Fruit fly (Drosophila melanogaster): ENCODE data around the gene CG4592.
A peak's percentile ranks its signal among the peaks of the same experiment; 100 is the strongest.

The CG4592 gene

dm6 chr2L:9921401-9921800 lies at the start of gene CG4592 (continued):
- no peak for TF ChIP-seq inv (GFP tag; IDR thresholded peaks at IDR 0.05; ENCODE audit: partially characterized antibody)
- no peak for TF ChIP-seq kni (GFP tag; optimal IDR thresholded peaks at IDR 0.05)
- TF ChIP-seq CG8388 (GFP tag; optimal IDR thresholded peaks at IDR 0.05): no peak
- no peak for TF ChIP-seq slp2 (GFP tag; optimal IDR thresholded peaks at IDR 0.05)
- TF ChIP-seq schlank (tag; optimal IDR thresholded peaks at IDR 0.05): peak; percentile 39
- peak; percentile 77 for TF ChIP-seq lbe (GFP tag; optimal IDR thresholded peaks at IDR 0.05)
- TF ChIP-seq Sox102F (GFP tag; optimal IDR thresholded peaks at IDR 0.05): peak; percentile 61
- no peak for TF ChIP-seq CG8290 (GFP tag; optimal IDR thresholded peaks at IDR 0.05)
- no peak for TF ChIP-seq CG8290 (tag; optimal IDR thresholded peaks at IDR 0.05)
- no peak for TF ChIP-seq gsb (GFP tag; IDR thresholded peaks at IDR 0.05)
- TF ChIP-seq br (optimal IDR thresholded peaks at IDR 0.05): no peak
- TF ChIP-seq pita (GFP tag; optimal IDR thresholded peaks at IDR 0.05): peak; percentile 14
- TF ChIP-seq CG14965 (GFP tag; optimal IDR thresholded peaks at IDR 0.05; ENCODE audit: borderline replicate concordance): no peak
- peak; percentile 57 for TF ChIP-seq CG9932 (GFP tag; IDR thresholded peaks at IDR 0.05)
- no peak for TF ChIP-seq al (GFP tag; IDR thresholded peaks at IDR 0.05)
- peak; percentile 73; the same call in 2 of the 3 replicates for TF ChIP-seq CG11456 (GFP tag; IDR thresholded peaks at IDR 0.05)
- no peak for TF ChIP-seq rib (GFP tag; IDR thresholded peaks at IDR 0.05)
- 0 out of 2 replicates have a peak, but pooled peaks have one; percentile 22 for TF ChIP-seq CG32772 (GFP tag; IDR thresholded peaks at IDR 0.05)
- peak; percentile 47 for TF ChIP-seq CrebB (tag; optimal IDR thresholded peaks at IDR 0.05)
- TF ChIP-seq CG6272 (GFP tag; IDR thresholded peaks at IDR 0.05): no peak
- TF ChIP-seq maf-S (GFP tag; optimal IDR thresholded peaks at IDR 0.05): peak; percentile 44
- peak; percentile 67 for TF ChIP-seq CG1603 (tag; optimal IDR thresholded peaks at IDR 0.05)
- no peak for TF ChIP-seq CG5180 (GFP tag; optimal IDR thresholded peaks at IDR 0.05)
- no peak for TF ChIP-seq CG5953 (GFP tag; IDR thresholded peaks at IDR 0.05)
- peak; percentile 83 for TF ChIP-seq Rfx (GFP tag; IDR thresholded peaks at IDR 0.05)
- TF ChIP-seq CG10543 (GFP tag; optimal IDR thresholded peaks at IDR 0.05): no peak
- TF ChIP-seq ewg (GFP tag; optimal IDR thresholded peaks at IDR 0.05): no peak
- TF ChIP-seq usp (GFP tag; optimal IDR thresholded peaks at IDR 0.05): no peak
- peak; percentile 64 for TF ChIP-seq Xbp1 (GFP tag; optimal IDR thresholded peaks at IDR 0.05)
- peak; percentile 49; the same call in 1 of the 2 replicates for TF ChIP-seq CG11696 (GFP tag; IDR thresholded peaks at IDR 0.05)
- TF ChIP-seq CG4854 (GFP tag; optimal IDR thresholded peaks at IDR 0.05): no peak
- TF ChIP-seq crc (GFP tag; optimal IDR thresholded peaks at IDR 0.05): no peak
- TF ChIP-seq CG6175 (GFP tag; IDR thresholded peaks at IDR 0.05): no peak
- TF ChIP-seq Mrtf (GFP tag; IDR thresholded peaks at IDR 0.05): peak; percentile 31; the same call in 2 of the 3 replicates
- TF ChIP-seq CG7963 (GFP tag; IDR thresholded peaks at IDR 0.05; ENCODE audit: partially characterized antibody): no peak
- TF ChIP-seq disco-r (GFP tag; optimal IDR thresholded peaks at IDR 0.05): no peak
- TF ChIP-seq tgo (GFP tag; IDR thresholded peaks at IDR 0.05): peak; percentile 63
- no peak for TF ChIP-seq CG9876 (GFP tag; optimal IDR thresholded peaks at IDR 0.05)
- TF ChIP-seq CG6254 (GFP tag; optimal IDR thresholded peaks at IDR 0.05): peak; percentile 5
- TF ChIP-seq HmgD (GFP tag; optimal IDR thresholded peaks at IDR 0.05): no peak
- TF ChIP-seq Stat92E (GFP tag; optimal IDR thresholded peaks at IDR 0.05): no peak
- TF ChIP-seq fd102C (GFP tag; optimal IDR thresholded peaks at IDR 0.05): no peak
- TF ChIP-seq CG33557 (GFP tag; optimal IDR thresholded peaks at IDR 0.05): no peak
- no peak for TF ChIP-seq fu2 (GFP tag; optimal IDR thresholded peaks at IDR 0.05)
- peak; percentile 72 for TF ChIP-seq Hsf (GFP tag; optimal IDR thresholded peaks at IDR 0.05)
- TF ChIP-seq Sry-β (GFP tag; optimal IDR thresholded peaks at IDR 0.05): no peak
- TF ChIP-seq Hey (tag; optimal IDR thresholded peaks at IDR 0.05): no peak
- TF ChIP-seq gro (GFP tag; optimal IDR thresholded peaks at IDR 0.05): peak; percentile 67
- no peak for TF ChIP-seq CG12769 (tag; optimal IDR thresholded peaks at IDR 0.05)
- no peak for TF ChIP-seq salm (tag; optimal IDR thresholded peaks at IDR 0.05)
- TF ChIP-seq sr (GFP tag; IDR thresholded peaks at IDR 0.05): no peak
- peak; percentile 23 for TF ChIP-seq ftz-f1 (GFP tag; optimal IDR thresholded peaks at IDR 0.05)
